Worm (Caenorhabditis elegans): ENCODE data around the gene Y17G7B.8.

- TF ChIP-seq unc-39 (tag; optimal IDR thresholded peaks at IDR 0.05) (no peak), unc-62 (GFP tag; optimal IDR thresholded peaks at IDR 0.05) (no peak), ces-1 (GFP tag; optimal IDR thresholded peaks at IDR 0.05) (no peak), ztf-11 (tag; optimal IDR thresholded peaks at IDR 0.05) (no peak), nhr-76 (tag; optimal IDR thresholded peaks at IDR 0.05) (no peak), nhr-12 (tag; optimal IDR thresholded peaks at IDR 0.05) (no peak), mab-5 (tag; optimal IDR thresholded peaks at IDR 0.05) (no peak)
Observed at ce11 chrII:12058298-12058697, 30.8 kb upstream of the Y17G7B.8 start.
